Worm (Caenorhabditis elegans) whole organism, young adult: ENCODE data around the gene eif-1.A.

Source experiments
- B0019.2 ChIP-seq: fragments of 200-800 bp; sonication (Bioruptor generic); conservative IDR thresholded peaks from 2 replicates; pipeline ENCODE4 v1.3.6; 2022; ENCODE audit warnings: missing genetic modification reagents, missing genetic modification characterization, missing compliant biosample characterization
- C06A6.2 ChIP-seq: fragments of 200-800 bp; sonication (Bioruptor generic); conservative IDR thresholded peaks from 2 replicates; pipeline ENCODE4 v1.3.6; 2022; ENCODE audit warnings: missing genetic modification characterization, missing compliant biosample characterization
- D2030.7 ChIP-seq: fragments of 200-800 bp; sonication (Bioruptor generic); IDR thresholded peaks from 2 replicates; pipeline ENCODE4 v1.3.6; 2022; ENCODE audit warnings: missing genetic modification reagents, missing genetic modification characterization, missing compliant biosample characterization
- F23B12.7 ChIP-seq: sonication (generic microtip); optimal IDR thresholded peaks from 2 replicates; lab custom pipeline; 2017; ENCODE audit warnings: missing genetic modification characterization, mild to moderate bottlenecking, missing compliant biosample characterization, antibody characterized with exemption, moderate library complexity; ENCODE audit not compliant: insufficient read depth
- F33H1.4 ChIP-seq: fragments of 200-800 bp; sonication (Bioruptor generic); IDR thresholded peaks from 2 replicates; pipeline ENCODE4 v1.3.6; 2022; ENCODE audit warnings: missing genetic modification reagents, missing genetic modification characterization, missing compliant biosample characterization
- F37B4.10 ChIP-seq: fragments of 200-800 bp; sonication (Bioruptor generic); IDR thresholded peaks from 2 replicates; pipeline ENCODE4 v1.3.6; 2022; ENCODE audit warnings: missing genetic modification characterization, missing compliant biosample characterization
- F49E8.2 ChIP-seq: sonication (generic microtip); optimal IDR thresholded peaks from 3 replicates; lab custom pipeline; 2017; ENCODE audit warnings: missing genetic modification characterization, mild to moderate bottlenecking, missing compliant biosample characterization, antibody characterized with exemption, moderate library complexity; ENCODE audit not compliant: insufficient read depth
- F52B5.7 ChIP-seq: sonication (generic microtip); optimal IDR thresholded peaks from 2 replicates; lab custom pipeline; 2016; ENCODE audit warnings: mild to moderate bottlenecking, missing genetic modification characterization, missing compliant biosample characterization
- akir-1 ChIP-seq: fragments of 200-800 bp; sonication (Bioruptor generic); optimal IDR thresholded peaks from 2 replicates; lab custom pipeline; 2018; ENCODE audit warnings: mild to moderate bottlenecking, missing genetic modification characterization, moderate library complexity, missing compliant biosample characterization
- attf-3 ChIP-seq: fragments of 200-800 bp; sonication (Bioruptor generic); conservative IDR thresholded peaks from 2 replicates; pipeline ENCODE4 v1.3.6; 2022; ENCODE audit warnings: missing genetic modification reagents, missing genetic modification characterization, missing compliant biosample characterization
- attf-5 ChIP-seq: fragments of 200-800 bp; sonication (Bioruptor generic); optimal IDR thresholded peaks from 2 replicates; lab custom pipeline; 2018; ENCODE audit warnings: mild to moderate bottlenecking, missing genetic modification characterization, missing compliant biosample characterization
- bed-1 ChIP-seq: fragments of 200-800 bp; sonication (Bioruptor generic); IDR thresholded peaks from 2 replicates; pipeline ENCODE4 v1.3.6; 2022; ENCODE audit warnings: missing genetic modification reagents, missing genetic modification characterization, missing compliant biosample characterization
- cebp-1 ChIP-seq, 2 experiments: fragments of 200-800 bp in 1 of 2; sonication (Bioruptor generic) in 1 of 2; sonication (generic microtip) in 1 of 2; IDR thresholded peaks in 1 of 2; optimal IDR thresholded peaks in 1 of 2; 2 replicates each; pipeline versions ENCODE4 v1.3.6 to Lab custom; 2017 to 2022; ENCODE audit warnings: missing compliant biosample characterization in 2 of 2, missing genetic modification characterization in 2 of 2, mild to moderate bottlenecking in 1 of 2, missing genetic modification reagents in 1 of 2, moderate library complexity in 1 of 2
- ceh-79 ChIP-seq: sonication (generic microtip); optimal IDR thresholded peaks from 2 replicates; lab custom pipeline; 2017; ENCODE audit warnings: mild to moderate bottlenecking, missing genetic modification characterization, missing compliant biosample characterization
- ceh-91 ChIP-seq: fragments of 200-800 bp; sonication (Bioruptor generic); IDR thresholded peaks from 2 replicates; pipeline ENCODE4 v1.3.6; 2022; ENCODE audit warnings: missing genetic modification reagents, missing genetic modification characterization, missing compliant biosample characterization
- dpff-1 ChIP-seq: sonication (generic microtip); optimal IDR thresholded peaks from 2 replicates; lab custom pipeline; 2017; ENCODE audit warnings: mild to moderate bottlenecking, missing genetic modification characterization, missing compliant biosample characterization
- dpl-1 ChIP-seq: fragments of 150-350 bp; optimal IDR thresholded peaks from 2 replicates; lab custom pipeline; 2014; ENCODE audit warnings: missing biosample characterization, missing genetic modification reagents, missing genetic modification characterization
- efl-1 ChIP-seq: fragments of 150-350 bp; optimal IDR thresholded peaks from 2 replicates; lab custom pipeline; 2014; ENCODE audit warnings: missing biosample characterization, missing genetic modification reagents, missing genetic modification characterization
- hlh-26 ChIP-seq: fragments of 200-800 bp; sonication (Bioruptor generic); conservative IDR thresholded peaks from 2 replicates; pipeline ENCODE4 v1.3.6; 2022; ENCODE audit warnings: missing genetic modification reagents, missing genetic modification characterization, missing compliant biosample characterization
- hmg-1.2 ChIP-seq: fragments of 200-800 bp; sonication (Bioruptor generic); IDR thresholded peaks from 2 replicates; pipeline ENCODE4 v1.3.6; 2022; ENCODE audit warnings: missing genetic modification reagents, missing genetic modification characterization, missing compliant biosample characterization
- let-607 ChIP-seq, 2 experiments: fragments of 200-800 bp in 1 of 2; sonication (Bioruptor generic) in 1 of 2; sonication (generic microtip) in 1 of 2; optimal IDR thresholded peaks; 2 replicates each; lab custom pipeline; 2016 to 2018; ENCODE audit warnings: mild to moderate bottlenecking in 2 of 2, missing compliant biosample characterization in 2 of 2, missing genetic modification characterization in 2 of 2, moderate library complexity in 2 of 2, missing genotype in 1 of 2
- lin-54 ChIP-seq: fragments of 200-800 bp; sonication (Bioruptor generic); optimal IDR thresholded peaks from 2 replicates; lab custom pipeline; 2018; ENCODE audit warnings: mild to moderate bottlenecking, missing genetic modification characterization, missing compliant biosample characterization
- lir-1 ChIP-seq: fragments of 200-800 bp; sonication (Bioruptor generic); conservative IDR thresholded peaks from 2 replicates; pipeline ENCODE4 v1.3.6; 2022; ENCODE audit warnings: missing genetic modification reagents, missing genetic modification characterization, missing compliant biosample characterization
- lsl-1 ChIP-seq: fragments of 200-800 bp; sonication (Bioruptor generic); optimal IDR thresholded peaks from 2 replicates; lab custom pipeline; 2018; ENCODE audit warnings: mild to moderate bottlenecking, missing genetic modification characterization, moderate library complexity, missing compliant biosample characterization
- madf-3 ChIP-seq: fragments of 200-800 bp; sonication (Bioruptor generic); IDR thresholded peaks from 2 replicates; pipeline ENCODE4 v1.3.6; 2022; ENCODE audit warnings: missing genetic modification reagents, missing genetic modification characterization, missing compliant biosample characterization
- madf-6 ChIP-seq: fragments of 200-800 bp; sonication (Bioruptor generic); IDR thresholded peaks from 2 replicates; pipeline ENCODE4 v1.3.6; 2022; ENCODE audit warnings: missing genetic modification reagents, missing genetic modification characterization, missing compliant biosample characterization
- mcd-1 ChIP-seq: fragments of 200-800 bp; sonication (Bioruptor generic); IDR thresholded peaks from 2 replicates; pipeline ENCODE4 v1.3.6; 2022; ENCODE audit warnings: missing genetic modification reagents, missing genetic modification characterization, missing compliant biosample characterization
- mel-28 ChIP-seq: sonication (generic microtip); optimal IDR thresholded peaks from 2 replicates; lab custom pipeline; 2016; ENCODE audit warnings: borderline replicate concordance, mild to moderate bottlenecking, missing genetic modification characterization, missing compliant biosample characterization
- nfya-2 ChIP-seq: fragments of 200-800 bp; sonication (Bioruptor generic); IDR thresholded peaks from 2 replicates; pipeline ENCODE4 v1.3.6; 2022; ENCODE audit warnings: missing genetic modification reagents, missing genetic modification characterization, missing compliant biosample characterization
- nhr-179 ChIP-seq: sonication (generic microtip); optimal IDR thresholded peaks from 2 replicates; lab custom pipeline; 2016; ENCODE audit warnings: mild to moderate bottlenecking, missing genetic modification characterization, missing compliant biosample characterization
- nhr-90 ChIP-seq: sonication (generic microtip); optimal IDR thresholded peaks from 2 replicates; lab custom pipeline; 2016; ENCODE audit warnings: missing genotype, mild to moderate bottlenecking, missing genetic modification characterization, missing compliant biosample characterization
- pbrm-1 ChIP-seq: fragments of 200-800 bp; sonication (Bioruptor generic); IDR thresholded peaks from 2 replicates; pipeline ENCODE4 v1.3.6; 2022; ENCODE audit warnings: missing genetic modification reagents, missing genetic modification characterization, missing compliant biosample characterization
- rec-8 ChIP-seq, 2 experiments: sonication (generic microtip); optimal IDR thresholded peaks; 2 replicates each; lab custom pipeline; 2016; ENCODE audit warnings: mild to moderate bottlenecking in 2 of 2, missing genetic modification characterization in 2 of 2, missing genetic modification reagents in 2 of 2, missing genotype in 2 of 2, missing biosample characterization in 1 of 2, missing compliant biosample characterization in 1 of 2, moderate library complexity in 1 of 2
- rpc-1 ChIP-seq, 2 experiments: fragments of 150-350 bp in 1 of 2; sonication (generic microtip) in 1 of 2; optimal IDR thresholded peaks; 2 replicates each; lab custom pipeline; 2014 to 2018; ENCODE audit warnings: missing biosample characterization in 1 of 2, missing genetic modification characterization in 1 of 2, missing genetic modification reagents in 1 of 2, missing genotype in 1 of 2
- snpc-1.1 ChIP-seq: sonication (generic microtip); optimal IDR thresholded peaks from 2 replicates; lab custom pipeline; 2017; ENCODE audit warnings: missing genetic modification characterization, mild to moderate bottlenecking, missing compliant biosample characterization, antibody characterized with exemption, moderate library complexity, missing genotype, missing genetic modification reagents; ENCODE audit not compliant: insufficient read depth
- snpc-4 ChIP-seq, 5 experiments: fragments of 150-350 bp in 1 of 5; sonication (generic microtip) in 4 of 5; optimal IDR thresholded peaks; 2 replicates each; lab custom pipeline; 2014 to 2018; ENCODE audit warnings: missing genetic modification characterization in 5 of 5, missing biosample characterization in 3 of 5, antibody characterized with exemption in 2 of 5, mild to moderate bottlenecking in 2 of 5, missing compliant biosample characterization in 2 of 5, missing genotype in 2 of 5, moderate library complexity in 2 of 5, missing genetic modification reagents in 1 of 5
- somi-1 ChIP-seq: fragments of 200-800 bp; sonication (Bioruptor generic); optimal IDR thresholded peaks from 2 replicates; lab custom pipeline; 2018; ENCODE audit warnings: mild to moderate bottlenecking, missing genetic modification characterization, missing compliant biosample characterization
- tbp1 ChIP-seq: fragments of 200-800 bp; sonication (Bioruptor generic); optimal IDR thresholded peaks from 2 replicates; lab custom pipeline; 2018; ENCODE audit warnings: mild to moderate bottlenecking, missing genetic modification characterization, missing compliant biosample characterization
- xnd-1 ChIP-seq: sonication (generic microtip); optimal IDR thresholded peaks from 2 replicates; lab custom pipeline; 2016; ENCODE audit warnings: missing genotype, missing genetic modification reagents, missing genetic modification characterization, missing compliant biosample characterization
- ztf-18 ChIP-seq: sonication (generic microtip); optimal IDR thresholded peaks from 2 replicates; lab custom pipeline; 2016; ENCODE audit warnings: missing genotype, mild to moderate bottlenecking, missing genetic modification characterization, missing compliant biosample characterization
- ztf-22 ChIP-seq: fragments of 200-800 bp; sonication (Bioruptor generic); optimal IDR thresholded peaks from 2 replicates; lab custom pipeline; 2018; ENCODE audit warnings: mild to moderate bottlenecking, missing genetic modification characterization, moderate library complexity, missing compliant biosample characterization

Gene eif-1.A

ce11 chrIV:4810377-4810984, at the start of gene eif-1.A:
Gene eif-1.A (plus strand): TSS chrIV:4810934.
- no peak for TF ChIP-seq madf-3 (GFP tag; lab: Robert Waterston, UW)
- TF ChIP-seq somi-1 (GFP tag; lab: Kevin White, UChicago) = no peak
- no peak for TF ChIP-seq nfya-2
- TF ChIP-seq F33H1.4 (GFP tag; lab: Robert Waterston, UW) = peak; percentile 41; the same call in 1 of the 2 replicates
- no peak for TF ChIP-seq cebp-1 (GFP tag; IDR thresholded peaks at IDR 0.05; lab: Robert Waterston, UW)
- TF ChIP-seq cebp-1 (tag; optimal IDR thresholded peaks at IDR 0.05; lab: Kevin White, UChicago) = peak; percentile 39
- no peak for TF ChIP-seq F52B5.7
- TF ChIP-seq F37B4.10 (GFP tag; lab: Robert Waterston, UW) = no peak
- peak; percentile 33 for TF ChIP-seq snpc-4 (GFP tag; optimal IDR thresholded peaks at IDR 0.05; lab: Kevin White, UChicago)
- peak; percentile 0 to 84 (median 43) for TF ChIP-seq snpc-4 (tag; optimal IDR thresholded peaks at IDR 0.05; lab: Kevin White, UChicago)
- TF ChIP-seq ceh-79 (tag; lab: Kevin White, UChicago) = no peak
- peak; percentile 4 for TF ChIP-seq rpc-1 (optimal IDR thresholded peaks at IDR 0.05; lab: Kevin White, UChicago)
- no peak for TF ChIP-seq rpc-1 (tag; optimal IDR thresholded peaks at IDR 0.05; lab: Kevin White, UChicago)
- peak; percentile 62 for TF ChIP-seq F23B12.7 (tag; lab: Kevin White, UChicago)
- no peak for TF ChIP-seq nhr-179 (tag; lab: Kevin White, UChicago)
- TF ChIP-seq ztf-18 (tag; lab: Kevin White, UChicago) = peak; percentile 15
- TF ChIP-seq xnd-1 (tag; lab: Kevin White, UChicago) = no peak
- no peak for TF ChIP-seq lir-1 (GFP tag; lab: Robert Waterston, UW)
- TF ChIP-seq dpff-1 (tag; lab: Kevin White, UChicago) = no peak
- peak; percentile 5 for TF ChIP-seq efl-1 (GFP tag; lab: Kevin White, UChicago)
- no peak for TF ChIP-seq bed-1
- TF ChIP-seq attf-5 (GFP tag; lab: Kevin White, UChicago) = peak; percentile 66
- peak; percentile 27; the same call in 1 of the 2 replicates for TF ChIP-seq pbrm-1 (GFP tag; lab: Robert Waterston, UW)
- peak; percentile 18 for TF ChIP-seq dpl-1 (GFP tag; lab: Kevin White, UChicago)
- TF ChIP-seq ceh-91 (GFP tag; lab: Robert Waterston, UW) = no peak
- no peak for TF ChIP-seq attf-3 (GFP tag; lab: Robert Waterston, UW)
- no peak for TF ChIP-seq madf-6 (GFP tag; lab: Robert Waterston, UW)
- TF ChIP-seq lsl-1 (GFP tag; lab: Kevin White, UChicago) = peak; percentile 39
- TF ChIP-seq hlh-26 (GFP tag; lab: Robert Waterston, UW) = no peak
- no peak for TF ChIP-seq akir-1 (GFP tag; lab: Kevin White, UChicago)
- TF ChIP-seq mel-28 (tag; lab: Kevin White, UChicago) = no peak
- no peak for TF ChIP-seq C06A6.2 (GFP tag; lab: Robert Waterston, UW)
- no peak for TF ChIP-seq nhr-90 (tag; lab: Kevin White, UChicago)
- TF ChIP-seq rec-8 (tag; optimal IDR thresholded peaks at IDR 0.05; lab: Kevin White, UChicago) = no peak
- TF ChIP-seq B0019.2 (GFP tag; lab: Robert Waterston, UW) = no peak
- TF ChIP-seq tbp1 (GFP tag; lab: Kevin White, UChicago) = peak; percentile 18
- peak in 1 of 2 experiments; percentile 7 for TF ChIP-seq let-607 (tag; optimal IDR thresholded peaks at IDR 0.05; lab: Kevin White, UChicago)
- peak; percentile 22; the same call in 1 of the 2 replicates for TF ChIP-seq hmg-1.2
- TF ChIP-seq D2030.7 (GFP tag; lab: Robert Waterston, UW) = peak; percentile 46; the same call in 1 of the 2 replicates
- peak; percentile 20 for TF ChIP-seq snpc-1.1
- peak; percentile 6 for TF ChIP-seq F49E8.2 (tag; lab: Kevin White, UChicago)
- TF ChIP-seq ztf-22 (GFP tag; lab: Kevin White, UChicago) = no peak
- peak; percentile 65 for TF ChIP-seq mcd-1 (GFP tag; lab: Robert Waterston, UW)
- peak; percentile 23 for TF ChIP-seq lin-54 (GFP tag; lab: Kevin White, UChicago)
